Fruit fly (Drosophila melanogaster): ENCODE results near the gene CG3792.

DNA sequence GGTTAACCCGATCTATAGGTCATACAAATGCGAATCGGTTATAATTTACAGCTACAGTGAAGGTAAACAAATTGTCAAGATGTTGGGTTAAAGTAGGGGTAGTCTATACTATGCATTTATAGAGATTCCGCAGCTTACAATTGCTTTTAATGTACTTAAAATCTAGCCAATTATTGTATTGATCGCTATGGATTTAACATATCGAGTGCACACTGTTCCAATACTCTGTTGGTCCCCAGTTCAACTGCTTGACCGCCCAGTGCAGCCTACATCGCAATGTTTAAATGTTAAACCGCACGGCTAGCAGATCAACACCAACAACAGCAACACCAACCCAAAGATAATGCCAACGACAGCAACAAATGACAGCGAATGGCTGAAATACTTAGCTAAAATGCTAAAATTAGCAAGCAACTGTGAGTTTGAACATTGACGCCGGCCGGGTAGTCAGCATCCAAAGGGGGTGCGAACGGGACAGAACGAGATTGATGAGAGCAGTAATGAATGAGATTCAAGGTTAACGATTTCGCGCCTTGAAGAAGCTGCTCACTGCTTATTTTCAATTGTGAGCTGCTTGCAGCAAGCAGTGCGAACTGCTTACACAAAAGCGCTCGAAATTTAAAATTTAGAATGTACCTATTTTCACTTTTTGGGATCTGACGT lies 23.9 kb downstream of the CG3792 start:
- TF ChIP-seq tai (GFP tag; optimal IDR thresholded peaks at IDR 0.05), result no peak
- TF ChIP-seq GATAd (GFP tag; optimal IDR thresholded peaks at IDR 0.05), result no peak
